Fruit fly (Drosophila melanogaster) whole organism, embryonic: ENCODE results near the gene Mbs.

Experiments
- Asciz ChIP-seq: fragments of 200-800 bp; sonication (Bioruptor generic); optimal IDR thresholded peaks from 2 replicates; lab custom pipeline; 2017; ENCODE audit warnings: missing biosample characterization, mild to moderate bottlenecking, missing genetic modification characterization, missing genetic modification reagents
- CG10543 ChIP-seq: fragments of 200-800 bp; sonication (Bioruptor generic); optimal IDR thresholded peaks from 3 replicates; lab custom pipeline; 2017; ENCODE audit warnings: missing biosample characterization, mild to moderate bottlenecking, missing genetic modification characterization, moderate library complexity
- CG11247 ChIP-seq: fragments of 200-800 bp; sonication (Bioruptor generic); IDR thresholded peaks from 2 replicates; pipeline ENCODE4 v1.3.6; 2022; ENCODE audit warnings: missing biosample characterization, missing genetic modification characterization
- CG13894 ChIP-seq: fragments of 200-800 bp; sonication (Bioruptor generic); optimal IDR thresholded peaks from 3 replicates; lab custom pipeline; 2018; ENCODE audit warnings: missing biosample characterization, mild to moderate bottlenecking, missing genetic modification characterization, moderate library complexity
- CG15514 ChIP-seq: fragments of 200-800 bp; sonication (Bioruptor generic); optimal IDR thresholded peaks from 3 replicates; lab custom pipeline; 2017; ENCODE audit warnings: missing biosample characterization, missing genetic modification characterization, mild to moderate bottlenecking, moderate library complexity, missing genetic modification reagents
- CG18011 ChIP-seq: fragments of 200-800 bp; sonication (Bioruptor generic); optimal IDR thresholded peaks from 2 replicates; lab custom pipeline; 2017; ENCODE audit warnings: missing biosample characterization, missing genetic modification characterization, mild to moderate bottlenecking, moderate library complexity, missing genotype
- CG2712 ChIP-seq: fragments of 200-800 bp; optimal IDR thresholded peaks from 3 replicates; lab custom pipeline; 2019; ENCODE audit warnings: missing biosample characterization, mild to moderate bottlenecking, missing genetic modification characterization, moderate library complexity
- CG32532 ChIP-seq: fragments of 200-800 bp; sonication (Bioruptor generic); IDR thresholded peaks from 2 replicates; pipeline ENCODE4 v1.3.6; 2022; ENCODE audit warnings: missing biosample characterization, missing genetic modification characterization
- CG33557 ChIP-seq: fragments of 200-800 bp; sonication (Bioruptor generic); optimal IDR thresholded peaks from 2 replicates; lab custom pipeline; 2019; ENCODE audit warnings: missing biosample characterization, mild to moderate bottlenecking, missing genetic modification characterization, moderate library complexity
- CG43689 ChIP-seq: fragments of 200-800 bp; sonication (Bioruptor generic); IDR thresholded peaks from 2 replicates; pipeline ENCODE4 v1.3.6; 2022; ENCODE audit warnings: missing biosample characterization, missing genetic modification characterization
- CG4424 ChIP-seq: fragments of 200-800 bp; sonication (Bioruptor generic); optimal IDR thresholded peaks from 3 replicates; lab custom pipeline; 2016; ENCODE audit warnings: missing biosample characterization, missing genetic modification characterization
- CG7786 ChIP-seq: fragments of 200-800 bp; sonication (Bioruptor generic); optimal IDR thresholded peaks from 2 replicates; lab custom pipeline; 2016; ENCODE audit warnings: missing biosample characterization, missing genetic modification characterization
- CG8089 ChIP-seq: fragments of 200-800 bp; sonication (Bioruptor generic); optimal IDR thresholded peaks from 3 replicates; lab custom pipeline; 2016; ENCODE audit warnings: missing biosample characterization, missing genetic modification characterization
- Dip2 ChIP-seq: fragments of 200-800 bp; sonication (Bioruptor generic); IDR thresholded peaks from 2 replicates; pipeline ENCODE4 v1.3.6; 2022; ENCODE audit warnings: missing biosample characterization, missing genetic modification characterization
- E2f2 ChIP-seq: fragments of 200-800 bp; sonication (Bioruptor generic); IDR thresholded peaks from 2 replicates; pipeline ENCODE4 v1.3.6; 2022; ENCODE audit warnings: missing biosample characterization, missing genetic modification characterization
- Hand ChIP-seq: fragments of 200-800 bp; sonication (Bioruptor generic); optimal IDR thresholded peaks from 2 replicates; lab custom pipeline; 2017; ENCODE audit warnings: mild to moderate bottlenecking, missing biosample characterization, missing genetic modification reagents, missing genetic modification characterization
- Hr39 ChIP-seq: fragments of >200 bp; optimal IDR thresholded peaks from 2 replicates; lab custom pipeline; 2017
- Jarid2 ChIP-seq: fragments of 200-800 bp; sonication (Bioruptor generic); optimal IDR thresholded peaks from 3 replicates; lab custom pipeline; 2017; ENCODE audit warnings: mild to moderate bottlenecking, missing biosample characterization, missing genetic modification reagents, missing genetic modification characterization
- MTF-1 ChIP-seq: fragments of 200-800 bp; sonication (Bioruptor generic); optimal IDR thresholded peaks from 2 replicates; lab custom pipeline; 2018; ENCODE audit warnings: missing biosample characterization, mild to moderate bottlenecking, missing genetic modification characterization, borderline replicate concordance
- Myb ChIP-seq: fragments of 200-800 bp; sonication (Bioruptor generic); optimal IDR thresholded peaks from 2 replicates; lab custom pipeline; 2016; ENCODE audit warnings: missing biosample characterization, missing genetic modification characterization
- NfI ChIP-seq: fragments of 200-800 bp; sonication (Bioruptor generic); optimal IDR thresholded peaks from 3 replicates; lab custom pipeline; 2018; ENCODE audit warnings: missing biosample characterization, mild to moderate bottlenecking, missing genetic modification characterization, moderate library complexity
- Pdp1 ChIP-seq, 2 experiments: fragments of 200-800 bp; sonication (Bioruptor generic); optimal IDR thresholded peaks; 3 replicates each; lab custom pipeline; 2016; ENCODE audit warnings: missing biosample characterization in 2 of 2, missing genetic modification characterization in 2 of 2, mild to moderate bottlenecking in 1 of 2, moderate library complexity in 1 of 2
- Sry-β ChIP-seq: fragments of 200-800 bp; sonication (Bioruptor generic); optimal IDR thresholded peaks from 2 replicates; lab custom pipeline; 2018; ENCODE audit warnings: missing biosample characterization, mild to moderate bottlenecking, missing genetic modification characterization, moderate library complexity
- Trl ChIP-seq, 3 experiments: fragments of >200 bp in 2 of 3; fragments of 200-800 bp in 1 of 3; sonication (Bioruptor generic) in 1 of 3; optimal IDR thresholded peaks; 2 replicates in 1 of 3; 3 replicates in 2 of 3; lab custom pipeline; 2016 to 2017; ENCODE audit warnings: missing biosample characterization in 1 of 3, missing genetic modification characterization in 1 of 3
- ac ChIP-seq: fragments of 200-800 bp; sonication (Bioruptor generic); optimal IDR thresholded peaks from 3 replicates; lab custom pipeline; 2017; ENCODE audit warnings: missing biosample characterization, mild to moderate bottlenecking, missing genetic modification characterization
- bab2 ChIP-seq: fragments of 200-800 bp; sonication (Bioruptor generic); optimal IDR thresholded peaks from 2 replicates; lab custom pipeline; 2016; ENCODE audit warnings: missing biosample characterization, missing genetic modification characterization
- cg ChIP-seq: fragments of 200-800 bp; sonication (Bioruptor generic); optimal IDR thresholded peaks from 3 replicates; lab custom pipeline; 2019; ENCODE audit warnings: missing biosample characterization, mild to moderate bottlenecking, missing genetic modification characterization, moderate library complexity
- crp ChIP-seq, 2 experiments: fragments of 200-800 bp; sonication (Bioruptor generic); optimal IDR thresholded peaks; 2 replicates in 1 of 2; 3 replicates in 1 of 2; lab custom pipeline; 2017; ENCODE audit warnings: missing biosample characterization in 2 of 2, missing genetic modification characterization in 2 of 2, mild to moderate bottlenecking in 1 of 2, moderate library complexity in 1 of 2
- ems ChIP-seq: fragments of 200-800 bp; sonication (Bioruptor generic); optimal IDR thresholded peaks from 3 replicates; lab custom pipeline; 2016; ENCODE audit warnings: missing biosample characterization, missing genetic modification characterization
- ewg ChIP-seq: fragments of 200-800 bp; sonication (Bioruptor generic); optimal IDR thresholded peaks from 3 replicates; lab custom pipeline; 2017; ENCODE audit warnings: mild to moderate bottlenecking, missing biosample characterization, missing genetic modification reagents, missing genetic modification characterization
- gem ChIP-seq: fragments of 200-800 bp; sonication (Bioruptor generic); optimal IDR thresholded peaks from 2 replicates; lab custom pipeline; 2019; ENCODE audit warnings: missing biosample characterization, mild to moderate bottlenecking, missing genetic modification characterization, moderate library complexity
- gro ChIP-seq: fragments of 200-800 bp; sonication (Bioruptor generic); optimal IDR thresholded peaks from 2 replicates; lab custom pipeline; 2016; ENCODE audit warnings: missing biosample characterization, missing genetic modification characterization
- ken ChIP-seq: fragments of 200-800 bp; sonication (Bioruptor generic); IDR thresholded peaks from 3 replicates; pipeline ENCODE4 v1.3.6; 2022; ENCODE audit warnings: missing biosample characterization, missing genetic modification characterization
- lab ChIP-seq: fragments of 200-800 bp; sonication (Bioruptor generic); optimal IDR thresholded peaks from 3 replicates; lab custom pipeline; 2017; ENCODE audit warnings: missing biosample characterization, missing genetic modification characterization, mild to moderate bottlenecking, moderate library complexity, missing genetic modification reagents
- lbe ChIP-seq: fragments of 200-800 bp; sonication (Bioruptor generic); optimal IDR thresholded peaks from 2 replicates; lab custom pipeline; 2016; ENCODE audit warnings: missing biosample characterization, mild to moderate bottlenecking, missing genetic modification characterization
- luna ChIP-seq: fragments of 200-800 bp; sonication (Bioruptor generic); optimal IDR thresholded peaks from 2 replicates; lab custom pipeline; 2016; ENCODE audit warnings: missing biosample characterization, missing genetic modification characterization
- mam ChIP-seq: fragments of 200-800 bp; sonication (Bioruptor generic); optimal IDR thresholded peaks from 3 replicates; lab custom pipeline; 2016; ENCODE audit warnings: missing biosample characterization, missing genetic modification characterization
- otp ChIP-seq: fragments of 200-800 bp; sonication (Bioruptor generic); IDR thresholded peaks from 3 replicates; pipeline ENCODE4, ENCODE4 v1.3.6; 2022; ENCODE audit warnings: missing biosample characterization, missing genetic modification characterization
- peb ChIP-seq: fragments of 200-800 bp; sonication (Bioruptor generic); IDR thresholded peaks from 2 replicates; pipeline ENCODE4 v1.3.6; 2022; ENCODE audit warnings: missing biosample characterization, missing genetic modification characterization
- pfk ChIP-seq: fragments of 200-800 bp; sonication (Bioruptor generic); optimal IDR thresholded peaks from 2 replicates; lab custom pipeline; 2018; ENCODE audit warnings: missing biosample characterization, mild to moderate bottlenecking, missing genetic modification characterization, moderate library complexity
- ro ChIP-seq: fragments of 200-800 bp; sonication (Bioruptor generic); IDR thresholded peaks from 2 replicates; pipeline ENCODE4 v1.3.6; 2022; ENCODE audit warnings: missing biosample characterization, missing genetic modification characterization
- scrt ChIP-seq: fragments of 200-800 bp; sonication (Bioruptor generic); optimal IDR thresholded peaks from 2 replicates; lab custom pipeline; 2018; ENCODE audit warnings: missing biosample characterization, mild to moderate bottlenecking, missing genetic modification characterization, moderate library complexity
- sens-2 ChIP-seq: fragments of 200-800 bp; sonication (Bioruptor generic); IDR thresholded peaks from 2 replicates; pipeline ENCODE4 v1.3.6; 2022; ENCODE audit warnings: missing biosample characterization, missing genetic modification characterization
- twi ChIP-seq: fragments of 200-800 bp; optimal IDR thresholded peaks from 2 replicates; lab custom pipeline; 2019; ENCODE audit warnings: missing biosample characterization, mild to moderate bottlenecking, missing genetic modification characterization, moderate library complexity
- unc-4 ChIP-seq: fragments of 200-800 bp; sonication (Bioruptor generic); IDR thresholded peaks from 2 replicates; pipeline ENCODE4 v1.3.6; 2022; ENCODE audit warnings: missing biosample characterization, missing genetic modification characterization; ENCODE audit not compliant: partially characterized antibody
- usp ChIP-seq: fragments of >200 bp; optimal IDR thresholded peaks from 2 replicates; lab custom pipeline; 2017; ENCODE audit warnings: missing biosample characterization, missing genetic modification characterization
- vfl ChIP-seq: fragments of 200-800 bp; sonication (Bioruptor generic); optimal IDR thresholded peaks from 2 replicates; lab custom pipeline; 2016; ENCODE audit warnings: missing biosample characterization, missing genetic modification characterization
- wek ChIP-seq: fragments of 200-800 bp; sonication (Bioruptor generic); optimal IDR thresholded peaks from 3 replicates; lab custom pipeline; 2018; ENCODE audit warnings: missing biosample characterization, mild to moderate bottlenecking, missing genetic modification characterization, moderate library complexity
- zen2 ChIP-seq: fragments of 200-800 bp; sonication (Bioruptor generic); IDR thresholded peaks from 3 replicates; pipeline ENCODE4 v1.3.6; 2022; ENCODE audit warnings: missing biosample characterization, missing genetic modification characterization; ENCODE audit not compliant: partially characterized antibody

Gene Mbs

dm6 chr3L:16027163-16027633 is 24.6 kb upstream of the Mbs start (continued):
- TF ChIP-seq CG18011 (GFP tag; lab: Kevin White, UChicago) (peak; percentile 9), Dip2 (GFP tag; lab: Robert Waterston, UW) (no peak), CG8089 (GFP tag; lab: Kevin White, UChicago) (peak; percentile 27), lbe (no peak), sens-2 (GFP tag; lab: Robert Waterston, UW) (peak; percentile 47; the same call in 1 of the 2 replicates), CG10543 (GFP tag; lab: Kevin White, UChicago) (peak; percentile 76), twi (tag; lab: Kevin White, UChicago) (peak; percentile 32), Pdp1 (GFP tag; optimal IDR thresholded peaks at IDR 0.05; lab: Kevin White, UChicago) (peak; percentile 3 to 36), peb (GFP tag; lab: Robert Waterston, UW) (0 out of 2 replicates have a peak, but pooled peaks have one; percentile 24), Sry-β (GFP tag; lab: Kevin White, UChicago) (peak; percentile 41), gem (tag; lab: Kevin White, UChicago) (peak; percentile 23), Hand (no peak), ems (GFP tag; lab: Kevin White, UChicago) (peak; percentile 13), pfk (no peak), lab (peak; percentile 71), ro (no peak), CG4424 (peak; percentile 37), otp (GFP tag; lab: Robert Waterston, UW) (0 out of 3 replicates have a peak, but pooled peaks have one; percentile 11), gro (GFP tag; lab: Kevin White, UChicago) (peak; percentile 54), CG11247 (GFP tag; lab: Robert Waterston, UW) (no peak), NfI (GFP tag; lab: Kevin White, UChicago) (no peak), Hr39 (no peak), wek (GFP tag; lab: Kevin White, UChicago) (peak; percentile 12), CG13894 (tag; lab: Kevin White, UChicago) (no peak), E2f2 (GFP tag; lab: Robert Waterston, UW) (0 out of 2 replicates have a peak, but pooled peaks have one; percentile 11), vfl (GFP tag; lab: Kevin White, UChicago) (no peak), ken (GFP tag; lab: Robert Waterston, UW) (no peak), CG43689 (GFP tag; lab: Robert Waterston, UW) (no peak), CG32532 (GFP tag; lab: Robert Waterston, UW) (peak; percentile 41; the same call in 1 of the 2 replicates), luna (no peak), CG2712 (peak; percentile 15), Trl (optimal IDR thresholded peaks at IDR 0.05; lab: Kevin White, UChicago) (no peak), Trl (GFP tag; optimal IDR thresholded peaks at IDR 0.05; lab: Kevin White, UChicago) (peak; percentile 48), ac (GFP tag; lab: Kevin White, UChicago) (peak; percentile 74), mam (GFP tag; lab: Kevin White, UChicago) (no peak), bab2 (GFP tag; lab: Kevin White, UChicago) (peak; percentile 65), MTF-1 (GFP tag; lab: Kevin White, UChicago) (peak; percentile 71), crp (GFP tag; optimal IDR thresholded peaks at IDR 0.05; lab: Kevin White, UChicago) (no peak), scrt (GFP tag; lab: Kevin White, UChicago) (peak; percentile 13), CG7786 (no peak), usp (GFP tag; lab: Kevin White, UChicago) (no peak), unc-4 (GFP tag; lab: Robert Waterston, UW) (no peak), zen2 (GFP tag; lab: Robert Waterston, UW) (no peak), ewg (GFP tag; lab: Kevin White, UChicago) (no peak), cg (GFP tag; lab: Kevin White, UChicago) (peak; percentile 58), Asciz (GFP tag; lab: Kevin White, UChicago) (peak; percentile 78), Jarid2 (GFP tag; lab: Kevin White, UChicago) (peak; percentile 46), CG15514 (peak; percentile 50), Myb (GFP tag; lab: Kevin White, UChicago) (peak; percentile 20), CG33557 (peak; percentile 53)
